Fruit fly (Drosophila melanogaster) whole organism, prepupa: Measurements from ENCODE around the gene CG14877.

Experiments used
- CG11294 ChIP-seq: fragments of 200-800 bp; sonication (Bioruptor generic); IDR thresholded peaks from 2 replicates; pipeline ENCODE4 v1.3.6; 2022; ENCODE audit warnings: missing biosample characterization, missing genetic modification characterization
- CG1621 ChIP-seq: fragments of 200-800 bp; sonication (Bioruptor generic); optimal IDR thresholded peaks from 3 replicates; lab custom pipeline; 2018; ENCODE audit warnings: missing biosample characterization, mild to moderate bottlenecking, missing genetic modification characterization
- CG8632 ChIP-seq: fragments of 200-800 bp; sonication (Bioruptor generic); optimal IDR thresholded peaks from 3 replicates; lab custom pipeline; 2016; ENCODE audit warnings: missing biosample characterization, missing genetic modification characterization
- Eip75B ChIP-seq: fragments of 200-800 bp; sonication (Bioruptor generic); optimal IDR thresholded peaks from 3 replicates; lab custom pipeline; 2016; ENCODE audit warnings: missing biosample characterization, missing genetic modification characterization
- Hr39 ChIP-seq: fragments of 200-800 bp; sonication (Bioruptor generic); optimal IDR thresholded peaks from 2 replicates; lab custom pipeline; 2016; ENCODE audit warnings: missing biosample characterization, missing genetic modification characterization
- OdsH ChIP-seq: fragments of 200-800 bp; sonication (Bioruptor generic); optimal IDR thresholded peaks from 3 replicates; lab custom pipeline; 2016; ENCODE audit warnings: missing biosample characterization, missing genetic modification characterization
- Sox102F ChIP-seq: fragments of 200-800 bp; sonication (Bioruptor generic); optimal IDR thresholded peaks from 2 replicates; lab custom pipeline; 2016; ENCODE audit warnings: missing biosample characterization, mild to moderate bottlenecking, missing genetic modification characterization
- acj6 ChIP-seq: fragments of 200-800 bp; sonication (Bioruptor generic); optimal IDR thresholded peaks from 3 replicates; lab custom pipeline; 2016; ENCODE audit warnings: missing biosample characterization, missing genetic modification characterization
- lz ChIP-seq: fragments of 200-800 bp; sonication (Bioruptor generic); optimal IDR thresholded peaks from 3 replicates; lab custom pipeline; 2016; ENCODE audit warnings: missing biosample characterization, missing genetic modification characterization
- pdm3 ChIP-seq: fragments of 200-800 bp; sonication (Bioruptor generic); optimal IDR thresholded peaks from 3 replicates; lab custom pipeline; 2016; ENCODE audit warnings: missing biosample characterization, missing genetic modification characterization
- ss ChIP-seq, 2 experiments: fragments of 200-800 bp; sonication (Bioruptor generic); optimal IDR thresholded peaks; 2 replicates in 1 of 2; 3 replicates in 1 of 2; lab custom pipeline; 2017 to 2018; ENCODE audit warnings: mild to moderate bottlenecking in 2 of 2, missing biosample characterization in 2 of 2, missing genetic modification characterization in 2 of 2, moderate library complexity in 1 of 2

DNA sequence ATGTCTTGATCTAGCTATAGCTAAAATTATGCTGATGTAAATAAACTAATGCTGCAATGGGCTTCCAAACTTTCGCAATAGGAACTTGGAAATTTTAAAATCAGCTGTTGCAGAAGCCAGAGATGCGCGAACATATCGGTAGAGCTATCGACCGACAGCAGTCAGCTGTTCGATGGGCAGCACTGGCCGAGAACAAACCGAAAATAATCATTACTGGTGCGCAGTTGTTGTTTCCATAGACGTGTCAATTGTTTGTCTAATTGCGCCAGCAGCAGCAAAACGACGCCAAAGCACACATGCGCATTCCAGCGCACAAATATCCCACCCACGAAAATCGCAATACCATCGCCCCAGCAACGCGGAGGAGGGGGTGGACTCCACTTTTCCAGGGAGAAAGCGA, 39.1 kb upstream of the CG14877 start, which contains the start of gene Sap47:
- TF ChIP-seq acj6 (GFP tag; lab: Kevin White, UChicago) = no peak
- TF ChIP-seq Hr39 (GFP tag; lab: Kevin White, UChicago) = no peak
- TF ChIP-seq OdsH (GFP tag; lab: Kevin White, UChicago) = no peak
- 0 out of 2 replicates have a peak, but pooled peaks have one; percentile 17 for TF ChIP-seq CG11294 (GFP tag; lab: Robert Waterston, UW)
- TF ChIP-seq CG1621 (tag; lab: Kevin White, UChicago) = no peak
- TF ChIP-seq lz (GFP tag; lab: Kevin White, UChicago) = no peak
- no peak for TF ChIP-seq Sox102F (GFP tag; lab: Kevin White, UChicago)
- TF ChIP-seq pdm3 (GFP tag; lab: Kevin White, UChicago) = no peak
- no peak for TF ChIP-seq CG8632
- TF ChIP-seq ss (GFP tag; optimal IDR thresholded peaks at IDR 0.05; lab: Kevin White, UChicago) = no peak
- TF ChIP-seq Eip75B (GFP tag; lab: Kevin White, UChicago) = no peak
